Worm (Caenorhabditis elegans) whole organism, L1 larva: Measurements from ENCODE around the gene str-108.

Source experiments
- C16A3.4 ChIP-seq: fragments of 150-350 bp; optimal IDR thresholded peaks from 2 replicates; lab custom pipeline; 2014; ENCODE audit warnings: missing biosample characterization, missing genetic modification characterization
- C34B4.2 ChIP-seq: sonication (generic microtip); optimal IDR thresholded peaks from 2 replicates; lab custom pipeline; 2017; ENCODE audit warnings: mild to moderate bottlenecking, missing genetic modification characterization, missing compliant biosample characterization
- alr-1 ChIP-seq: fragments of 200-800 bp; sonication (Bioruptor generic); optimal IDR thresholded peaks from 2 replicates; lab custom pipeline; 2018; ENCODE audit warnings: borderline replicate concordance, mild to moderate bottlenecking, missing genetic modification characterization, missing compliant biosample characterization
- aly-2 ChIP-seq: fragments of 150-350 bp; optimal IDR thresholded peaks from 2 replicates; lab custom pipeline; 2014; ENCODE audit warnings: missing biosample characterization, missing genetic modification characterization
- ama-1 ChIP-seq: fragments of 150-350 bp; optimal IDR thresholded peaks from 2 replicates; lab custom pipeline; 2014
- blmp-1 ChIP-seq: fragments of 150-350 bp; optimal IDR thresholded peaks from 2 replicates; lab custom pipeline; 2014; ENCODE audit warnings: missing biosample characterization, missing genetic modification characterization
- ceh-63 ChIP-seq: fragments of 200-800 bp; sonication (Bioruptor generic); optimal IDR thresholded peaks from 2 replicates; lab custom pipeline; 2018; ENCODE audit warnings: mild to moderate bottlenecking, missing genetic modification characterization, missing compliant biosample characterization
- ceh-90 ChIP-seq: sonication (generic microtip); optimal IDR thresholded peaks from 2 replicates; lab custom pipeline; 2016; ENCODE audit warnings: missing genetic modification characterization, missing compliant biosample characterization
- dpl-1 ChIP-seq, 3 experiments: fragments of 150-350 bp in 2 of 3; sonication (generic microtip) in 1 of 3; optimal IDR thresholded peaks; 2 replicates each; lab custom pipeline; 2014 to 2017; ENCODE audit warnings: missing biosample characterization in 3 of 3, missing genetic modification characterization in 3 of 3, missing genetic modification reagents in 3 of 3
- dsc-1 ChIP-seq: sonication (generic microtip); optimal IDR thresholded peaks from 2 replicates; lab custom pipeline; 2016; ENCODE audit warnings: mild to moderate bottlenecking, missing genetic modification characterization, missing compliant biosample characterization
- efl-1 ChIP-seq, 4 experiments: fragments of 150-350 bp; optimal IDR thresholded peaks in 3 of 4; peaks in 1 of 4; 1 replicate in 1 of 4; 2 replicates in 3 of 4; lab custom pipeline; 2014; ENCODE audit warnings: missing biosample characterization in 2 of 4, missing genetic modification characterization in 2 of 4, missing genetic modification reagents in 2 of 4
- efl-3 ChIP-seq: fragments of 200-800 bp; sonication (Bioruptor generic); optimal IDR thresholded peaks from 2 replicates; lab custom pipeline; 2018; ENCODE audit warnings: mild to moderate bottlenecking, missing genetic modification characterization, missing compliant biosample characterization
- elt-2 ChIP-seq: sonication (generic microtip); optimal IDR thresholded peaks from 2 replicates; lab custom pipeline; 2016; ENCODE audit warnings: missing genetic modification characterization, mild to moderate bottlenecking, inconsistent platforms, missing compliant biosample characterization, missing genetic modification reagents
- ets-5 ChIP-seq: fragments of 200-800 bp; sonication (Bioruptor generic); IDR thresholded peaks from 2 replicates; pipeline ENCODE4 v1.3.6; 2022; ENCODE audit warnings: missing genetic modification characterization, missing compliant biosample characterization
- fos-1 ChIP-seq: fragments of 150-350 bp; optimal IDR thresholded peaks from 2 replicates; lab custom pipeline; 2014; ENCODE audit warnings: missing biosample characterization, missing genetic modification characterization
- hpl-2 ChIP-seq: fragments of 150-350 bp; optimal IDR thresholded peaks from 2 replicates; lab custom pipeline; 2014; ENCODE audit warnings: missing biosample characterization, missing genetic modification reagents, missing genetic modification characterization
- jun-1 ChIP-seq: fragments of 150-350 bp; optimal IDR thresholded peaks from 2 replicates; lab custom pipeline; 2014; ENCODE audit warnings: missing biosample characterization, missing genetic modification reagents, missing genetic modification characterization
- lin-13 ChIP-seq: fragments of 150-350 bp; optimal IDR thresholded peaks from 2 replicates; lab custom pipeline; 2014; ENCODE audit warnings: missing biosample characterization, missing genetic modification reagents, missing genetic modification characterization
- lin-15B ChIP-seq: fragments of 150-350 bp; sonication (generic microtip); optimal IDR thresholded peaks from 3 replicates; lab custom pipeline; 2014; ENCODE audit warnings: missing biosample characterization, missing genetic modification characterization
- lin-35 ChIP-seq, 2 experiments: fragments of 150-350 bp; optimal IDR thresholded peaks; 2 replicates each; lab custom pipeline; 2014; ENCODE audit warnings: missing biosample characterization in 2 of 2, missing genetic modification characterization in 2 of 2, missing genetic modification reagents in 2 of 2
- lsy-2 ChIP-seq, 2 experiments: fragments of 150-350 bp; optimal IDR thresholded peaks; 2 replicates each; lab custom pipeline; 2014; ENCODE audit warnings: missing biosample characterization in 2 of 2, missing genetic modification characterization in 2 of 2
- mep-1 ChIP-seq: fragments of 150-350 bp; optimal IDR thresholded peaks from 2 replicates; lab custom pipeline; 2014; ENCODE audit warnings: missing biosample characterization, missing genetic modification characterization
- nhr-28 ChIP-seq: fragments of 150-350 bp; optimal IDR thresholded peaks from 2 replicates; lab custom pipeline; 2014; ENCODE audit warnings: missing biosample characterization, missing genetic modification characterization
- nhr-77 ChIP-seq: fragments of 150-350 bp; optimal IDR thresholded peaks from 2 replicates; lab custom pipeline; 2014; ENCODE audit warnings: missing biosample characterization, missing genetic modification characterization
- nhr-85 ChIP-seq: sonication (generic microtip); peaks from one replicate; lab custom pipeline; 2016; ENCODE audit warnings: missing genetic modification characterization, inconsistent platforms, missing compliant biosample characterization
- rnt-1 ChIP-seq: sonication (generic microtip); optimal IDR thresholded peaks from 2 replicates; lab custom pipeline; 2016; ENCODE audit warnings: mild to moderate bottlenecking, missing genetic modification characterization, moderate library complexity, missing compliant biosample characterization
- skn-1 ChIP-seq: fragments of 150-350 bp; optimal IDR thresholded peaks from 2 replicates; lab custom pipeline; 2014; ENCODE audit warnings: missing biosample characterization, missing genetic modification characterization
- sptf-1 ChIP-seq: fragments of 150-350 bp; optimal IDR thresholded peaks from 2 replicates; lab custom pipeline; 2014; ENCODE audit warnings: missing biosample characterization, missing genetic modification characterization
- unc-62 ChIP-seq: fragments of 150-350 bp; optimal IDR thresholded peaks from 2 replicates; lab custom pipeline; 2014; ENCODE audit warnings: missing biosample characterization, missing genetic modification reagents, missing genetic modification characterization
- unc-98 ChIP-seq: fragments of 200-800 bp; sonication (Bioruptor generic); IDR thresholded peaks from 2 replicates; pipeline ENCODE4 v1.3.6; 2022; ENCODE audit warnings: missing genetic modification characterization, missing compliant biosample characterization
- vab-15 ChIP-seq: sonication (generic microtip); optimal IDR thresholded peaks from 2 replicates; lab custom pipeline; 2017; ENCODE audit warnings: missing genotype, mild to moderate bottlenecking, missing genetic modification characterization, missing compliant biosample characterization
- xbp-1 ChIP-seq: sonication (generic microtip); optimal IDR thresholded peaks from 2 replicates; lab custom pipeline; 2016; ENCODE audit warnings: missing genetic modification characterization, missing compliant biosample characterization
- zip-4 ChIP-seq: fragments of 200-800 bp; sonication (Bioruptor generic); optimal IDR thresholded peaks from 2 replicates; lab custom pipeline; 2018; ENCODE audit warnings: mild to moderate bottlenecking, missing genetic modification characterization, moderate library complexity, missing compliant biosample characterization

The str-108 gene

ce11 chrV:16165936-16166335, at the start of gene str-108:
str-108 (plus strand) TSS chrV:16166236.
- TF ChIP-seq dpl-1 (GFP tag; optimal IDR thresholded peaks at IDR 0.05; lab: Kevin White, UChicago), result no peak
- no peak for TF ChIP-seq aly-2 (tag; lab: Kevin White, UChicago)
- TF ChIP-seq skn-1 (tag; lab: Kevin White, UChicago), result no peak
- no peak for TF ChIP-seq xbp-1 (tag; lab: Kevin White, UChicago)
- no peak for TF ChIP-seq C16A3.4
- TF ChIP-seq hpl-2 (GFP tag; lab: Kevin White, UChicago), result no peak
- no peak for TF ChIP-seq alr-1 (tag; lab: Kevin White, UChicago)
- no peak for TF ChIP-seq sptf-1 (tag; lab: Kevin White, UChicago)
- no peak for TF ChIP-seq lsy-2 (tag; optimal IDR thresholded peaks at IDR 0.05; lab: Kevin White, UChicago)

DNA sequence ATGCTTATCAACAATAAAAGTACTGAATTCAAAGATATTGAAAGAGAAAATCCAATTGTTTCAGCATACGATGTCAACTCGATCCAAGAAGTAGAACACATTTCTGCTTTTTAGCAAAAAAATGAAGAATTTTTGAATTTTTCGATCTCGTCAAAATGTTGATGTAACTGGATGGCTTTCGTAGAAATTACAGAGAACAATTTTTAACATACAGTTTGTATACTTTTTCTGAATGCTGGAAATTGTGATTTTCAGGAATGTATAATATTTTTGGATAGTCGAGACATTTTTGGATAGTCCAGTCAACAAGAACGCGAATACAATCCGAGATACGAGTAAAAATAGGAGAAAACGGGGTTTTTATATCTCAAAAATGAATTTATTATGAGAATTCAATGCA, 47.4 kb upstream of the str-108 start, which contains the start of gene str-103:
str-103 (minus strand) TSS at position 101 of the 400 bp plus-strand sequence.
- TF ChIP-seq efl-3 (GFP tag; lab: Kevin White, UChicago) (no peak), C34B4.2 (tag; lab: Kevin White, UChicago) (no peak), rnt-1 (tag; lab: Kevin White, UChicago) (no peak), jun-1 (tag; lab: Kevin White, UChicago) (no peak), ceh-63 (GFP tag; lab: Kevin White, UChicago) (no peak), dsc-1 (tag; lab: Kevin White, UChicago) (no peak), ceh-90 (tag; lab: Kevin White, UChicago) (no peak), vab-15 (no peak), ama-1 (no peak), lin-35 (GFP tag; optimal IDR thresholded peaks at IDR 0.05; lab: Kevin White, UChicago) (no peak), unc-98 (no peak), dpl-1 (GFP tag; optimal IDR thresholded peaks at IDR 0.05; lab: Kevin White, UChicago) (no peak), lin-15B (no peak), nhr-77 (tag; lab: Kevin White, UChicago) (no peak), efl-1 (optimal IDR thresholded peaks at IDR 0.05; lab: Kevin White, UChicago) (no peak), efl-1 (GFP tag; optimal IDR thresholded peaks at IDR 0.05 in 1 of 2; lab: Kevin White, UChicago) (no peak), fos-1 (tag; lab: Kevin White, UChicago) (no peak)

DNA sequence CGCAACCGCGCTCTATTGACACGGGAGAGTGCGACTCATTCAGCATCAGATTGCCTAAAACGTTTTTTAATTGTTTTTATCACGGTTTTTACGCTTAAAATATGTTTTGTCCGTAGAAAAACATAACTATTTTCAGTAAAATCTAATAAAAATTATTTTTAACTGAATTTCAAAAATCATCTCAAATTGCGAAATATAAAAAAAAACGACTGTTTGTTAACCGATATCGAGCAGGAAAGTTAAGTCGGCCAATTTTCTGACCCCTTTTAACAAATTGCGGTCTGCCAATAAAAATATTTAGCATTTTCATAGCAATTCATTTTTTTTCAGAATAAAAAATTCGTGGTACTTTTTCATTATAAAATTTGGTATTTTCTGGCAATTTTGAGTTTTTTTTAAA, 45.5 kb upstream of the str-108 start:
- no peak for TF ChIP-seq C16A3.4
- TF ChIP-seq unc-62, result no peak
- TF ChIP-seq zip-4 (GFP tag; lab: Kevin White, UChicago), result peak; percentile 82
- TF ChIP-seq jun-1 (tag; lab: Kevin White, UChicago), result no peak
- no peak for TF ChIP-seq nhr-85 (tag; lab: Kevin White, UChicago)
- TF ChIP-seq mep-1, result no peak
- no peak for TF ChIP-seq nhr-28 (tag; lab: Kevin White, UChicago)
- TF ChIP-seq ets-5 (GFP tag; lab: Robert Waterston, UW), result no peak

DNA sequence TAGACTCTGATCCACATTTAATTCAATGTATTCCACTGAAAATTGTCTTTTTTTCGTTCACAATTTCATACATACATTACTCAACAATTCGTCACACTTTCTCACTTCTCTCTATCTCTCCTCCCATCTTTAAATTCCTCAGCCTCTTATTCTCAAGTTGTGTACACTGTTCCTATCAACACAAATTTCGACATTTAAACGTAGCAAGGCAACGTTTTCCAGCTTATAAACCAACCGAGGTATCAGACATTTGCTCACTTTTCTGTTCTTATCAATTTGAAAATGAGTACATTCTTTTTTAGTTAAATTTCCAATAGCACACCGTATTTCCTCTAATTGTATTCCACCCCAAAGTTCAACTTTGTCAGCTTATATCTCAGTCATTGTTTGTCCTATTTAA, 45.1 kb upstream of the str-108 start, which contains the start of gene skr-3:
skr-3 (plus strand) TSS at position 163 of the 400 bp plus-strand sequence.
- TF ChIP-seq elt-2 (tag; lab: Kevin White, UChicago), result peak; percentile 50
- peak; percentile 60 for TF ChIP-seq nhr-85 (tag; lab: Kevin White, UChicago)
- no peak for TF ChIP-seq jun-1 (tag; lab: Kevin White, UChicago)
- TF ChIP-seq, all 84 proteins: peak for 2

ce11 chrV:16121451-16121850, 44.6 kb upstream of the str-108 start:
- TF ChIP-seq vab-15 (no peak), blmp-1 (no peak), efl-1 (optimal IDR thresholded peaks at IDR 0.05; lab: Kevin White, UChicago) (no peak), efl-1 (GFP tag; optimal IDR thresholded peaks at IDR 0.05 in 1 of 2; lab: Kevin White, UChicago) (peak in 1 of 2 experiments; percentile 22)

- TF ChIP-seq lin-13 (GFP tag; lab: Kevin White, UChicago) (no peak), nhr-85 (tag; lab: Kevin White, UChicago) (no peak)
Observed at ce11 chrV:16124739-16125138, 41.3 kb upstream of the str-108 start, which contains the start of gene nhr-111. nhr-111 (minus strand) TSS chrV:16124839.
